Worm (Caenorhabditis elegans) whole organism, mixed stage, embryonic: Measurements from ENCODE around the gene M28.8.

Experiments used
- M03D4.4 ChIP-seq: sonication (generic microtip); optimal IDR thresholded peaks from 2 replicates; lab custom pipeline; 2017; ENCODE audit warnings: mild to moderate bottlenecking, missing genetic modification characterization, missing compliant biosample characterization
- bed-3 ChIP-seq: fragments of 200-800 bp; sonication (Bioruptor generic); optimal IDR thresholded peaks from 3 replicates; lab custom pipeline; 2018; ENCODE audit warnings: mild to moderate bottlenecking, missing genetic modification characterization, moderate library complexity, missing compliant biosample characterization
- ceh-39 ChIP-seq: fragments of 150-350 bp; optimal IDR thresholded peaks from 2 replicates; lab custom pipeline; 2014; ENCODE audit warnings: missing biosample characterization, missing genetic modification characterization
- ceh-43 ChIP-seq: fragments of 200-800 bp; sonication (Bioruptor generic); optimal IDR thresholded peaks from 2 replicates; lab custom pipeline; 2018; ENCODE audit warnings: mild to moderate bottlenecking, missing genetic modification characterization, moderate library complexity, missing compliant biosample characterization
- ceh-83 ChIP-seq: fragments of 200-800 bp; sonication (Bioruptor generic); optimal IDR thresholded peaks from 2 replicates; lab custom pipeline; 2018; ENCODE audit warnings: mild to moderate bottlenecking, missing genetic modification characterization, missing compliant biosample characterization
- ces-1 ChIP-seq: fragments of 150-350 bp; optimal IDR thresholded peaks from 2 replicates; lab custom pipeline; 2014; ENCODE audit warnings: missing biosample characterization, missing genetic modification reagents, missing genetic modification characterization
- cnd-1 ChIP-seq: fragments of 200-800 bp; sonication (Bioruptor generic); optimal IDR thresholded peaks from 2 replicates; lab custom pipeline; 2018; ENCODE audit warnings: mild to moderate bottlenecking, missing genetic modification characterization, missing compliant biosample characterization
- drap-1 ChIP-seq: fragments of 200-800 bp; sonication (Bioruptor generic); optimal IDR thresholded peaks from 3 replicates; lab custom pipeline; 2018; ENCODE audit warnings: mild to moderate bottlenecking, missing genetic modification characterization, missing compliant biosample characterization
- elt-1 ChIP-seq: sonication (generic microtip); optimal IDR thresholded peaks from 2 replicates; lab custom pipeline; 2017; ENCODE audit warnings: missing genetic modification characterization, mild to moderate bottlenecking, missing compliant biosample characterization, antibody characterized with exemption, moderate library complexity, borderline replicate concordance; ENCODE audit not compliant: insufficient read depth
- elt-3 ChIP-seq: fragments of 150-350 bp; optimal IDR thresholded peaks from 2 replicates; lab custom pipeline; 2014; ENCODE audit warnings: missing biosample characterization, missing genetic modification characterization
- flh-1 ChIP-seq: fragments of 200-800 bp; sonication (Bioruptor generic); optimal IDR thresholded peaks from 2 replicates; lab custom pipeline; 2018; ENCODE audit warnings: mild to moderate bottlenecking, missing genetic modification characterization, moderate library complexity, missing compliant biosample characterization
- ham-2 ChIP-seq: fragments of 200-800 bp; sonication (Bioruptor generic); optimal IDR thresholded peaks from 2 replicates; lab custom pipeline; 2018; ENCODE audit warnings: mild to moderate bottlenecking, missing genetic modification characterization, missing compliant biosample characterization
- hlh-1 ChIP-seq: fragments of 150-350 bp; optimal IDR thresholded peaks from 2 replicates; lab custom pipeline; 2014; ENCODE audit warnings: missing biosample characterization, missing genetic modification reagents, missing genetic modification characterization
- lin-13 ChIP-seq: fragments of 150-350 bp; optimal IDR thresholded peaks from 2 replicates; lab custom pipeline; 2014; ENCODE audit warnings: missing biosample characterization, missing genetic modification characterization
- lin-32 ChIP-seq: fragments of 200-800 bp; sonication (Bioruptor generic); optimal IDR thresholded peaks from 2 replicates; lab custom pipeline; 2018; ENCODE audit warnings: mild to moderate bottlenecking, missing genetic modification characterization, missing compliant biosample characterization
- lsy-2 ChIP-seq: fragments of 150-350 bp; optimal IDR thresholded peaks from 2 replicates; lab custom pipeline; 2014; ENCODE audit warnings: missing biosample characterization, missing genetic modification characterization
- mep-1 ChIP-seq: fragments of 150-350 bp; optimal IDR thresholded peaks from 2 replicates; lab custom pipeline; 2017; ENCODE audit warnings: missing biosample characterization, missing genetic modification reagents, missing genetic modification characterization, inconsistent platforms
- mls-2 ChIP-seq: sonication (generic microtip); optimal IDR thresholded peaks from 2 replicates; lab custom pipeline; 2016; ENCODE audit warnings: mild to moderate bottlenecking, missing genetic modification characterization, moderate library complexity, missing compliant biosample characterization
- nhr-12 ChIP-seq: fragments of 150-350 bp; optimal IDR thresholded peaks from 2 replicates; lab custom pipeline; 2014; ENCODE audit warnings: missing biosample characterization, missing genetic modification characterization
- nhr-2 ChIP-seq: fragments of 150-350 bp; optimal IDR thresholded peaks from 2 replicates; lab custom pipeline; 2014; ENCODE audit warnings: missing biosample characterization, missing genetic modification characterization
- nhr-237 ChIP-seq: fragments of 150-350 bp; optimal IDR thresholded peaks from 2 replicates; lab custom pipeline; 2014; ENCODE audit warnings: missing biosample characterization, missing genetic modification characterization
- nhr-28 ChIP-seq: fragments of 150-350 bp; optimal IDR thresholded peaks from 2 replicates; lab custom pipeline; 2014; ENCODE audit warnings: missing biosample characterization, missing genetic modification characterization
- nhr-76 ChIP-seq: sonication (generic microtip); optimal IDR thresholded peaks from 2 replicates; lab custom pipeline; 2017; ENCODE audit warnings: missing biosample characterization, missing genetic modification characterization
- pha-4 ChIP-seq: fragments of 150-350 bp; optimal IDR thresholded peaks from 2 replicates; lab custom pipeline; 2018; ENCODE audit warnings: missing biosample characterization, missing genetic modification reagents, missing genetic modification characterization
- sem-2 ChIP-seq: fragments of 200-800 bp; sonication (Bioruptor generic); optimal IDR thresholded peaks from 2 replicates; lab custom pipeline; 2018; ENCODE audit warnings: mild to moderate bottlenecking, missing genetic modification characterization, missing compliant biosample characterization
- sptf-1 ChIP-seq: sonication (generic microtip); optimal IDR thresholded peaks from 2 replicates; lab custom pipeline; 2017; ENCODE audit warnings: mild to moderate bottlenecking, missing genetic modification characterization, moderate library complexity, missing compliant biosample characterization
- unc-120 ChIP-seq: sonication (generic microtip); optimal IDR thresholded peaks from 2 replicates; lab custom pipeline; 2017; ENCODE audit warnings: missing genetic modification characterization, missing compliant biosample characterization; ENCODE audit not compliant: poor library complexity, severe bottlenecking
- unc-39 ChIP-seq: fragments of 150-350 bp; optimal IDR thresholded peaks from 2 replicates; lab custom pipeline; 2014; ENCODE audit warnings: missing biosample characterization, missing genetic modification characterization
- unc-62 ChIP-seq: fragments of 150-350 bp; optimal IDR thresholded peaks from 2 replicates; lab custom pipeline; 2014; ENCODE audit warnings: missing biosample characterization, missing genetic modification reagents, missing genetic modification characterization
- zip-8 ChIP-seq: fragments of 150-350 bp; optimal IDR thresholded peaks from 2 replicates; lab custom pipeline; 2014; ENCODE audit warnings: missing biosample characterization, missing genetic modification characterization
- ztf-11 ChIP-seq: fragments of 150-350 bp; optimal IDR thresholded peaks from 2 replicates; lab custom pipeline; 2014; ENCODE audit warnings: missing biosample characterization, missing genetic modification characterization

Gene M28.8

ce11 chrII:10652112-10652511, 24.0 kb downstream of the M28.8 start, which contains the start of gene nphp-1:
Gene nphp-1, minus strand, starts transcription at chrII:10652256.
- TF ChIP-seq sptf-1 (no peak), ceh-43 (GFP tag; lab: Kevin White, UChicago) (no peak), mep-1 (tag; lab: Kevin White, UChicago) (no peak), lin-32 (GFP tag; lab: Kevin White, UChicago) (peak; percentile 40), nhr-2 (tag; lab: Kevin White, UChicago) (no peak), ces-1 (GFP tag; lab: Kevin White, UChicago) (no peak), unc-120 (tag; lab: Kevin White, UChicago) (peak; percentile 12)

ce11 chrII:10653559-10653958, 25.5 kb downstream of the M28.8 start:
- TF ChIP-seq pha-4 (no peak), M03D4.4 (tag; lab: Kevin White, UChicago) (no peak), drap-1 (GFP tag; lab: Kevin White, UChicago) (no peak), elt-1 (tag; lab: Kevin White, UChicago) (no peak), mep-1 (tag; lab: Kevin White, UChicago) (no peak), bed-3 (GFP tag; lab: Kevin White, UChicago) (no peak), nhr-12 (no peak), ces-1 (GFP tag; lab: Kevin White, UChicago) (no peak), ham-2 (GFP tag; lab: Kevin White, UChicago) (no peak), ceh-43 (GFP tag; lab: Kevin White, UChicago) (no peak), ceh-83 (GFP tag; lab: Kevin White, UChicago) (no peak), sem-2 (GFP tag; lab: Kevin White, UChicago) (no peak), elt-3 (tag; lab: Kevin White, UChicago) (no peak), nhr-28 (no peak), unc-39 (tag; lab: Kevin White, UChicago) (no peak), nhr-237 (tag; lab: Kevin White, UChicago) (no peak)

DNA sequence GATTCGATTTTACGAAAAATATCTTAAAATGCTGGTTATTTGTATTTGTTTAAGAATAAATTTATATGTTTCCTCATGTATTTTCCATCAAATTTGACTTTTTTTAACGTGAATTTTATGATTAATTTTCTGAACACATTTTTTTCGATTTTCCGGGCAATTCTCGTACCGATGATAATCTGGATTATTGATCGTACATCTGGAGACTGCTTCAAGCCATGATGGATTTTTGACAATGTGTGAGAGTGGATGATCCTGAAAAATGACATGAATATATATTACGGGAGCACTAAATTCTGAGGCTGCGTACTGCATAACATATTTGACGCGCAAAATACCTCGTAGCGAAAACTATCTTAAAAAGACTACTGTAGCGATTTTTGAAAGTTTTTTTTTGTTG, 26.4 kb downstream of the M28.8 start:
- TF ChIP-seq ham-2 (GFP tag; lab: Kevin White, UChicago) = no peak
- TF ChIP-seq elt-3 (tag; lab: Kevin White, UChicago) = no peak
- no peak for TF ChIP-seq ceh-39
- no peak for TF ChIP-seq zip-8
- no peak for TF ChIP-seq cnd-1 (tag; lab: Kevin White, UChicago)
- no peak for TF ChIP-seq unc-120 (tag; lab: Kevin White, UChicago)
- TF ChIP-seq unc-39 (tag; lab: Kevin White, UChicago) = no peak
- TF ChIP-seq unc-62 (GFP tag; lab: Kevin White, UChicago) = no peak
- no peak for TF ChIP-seq lin-13 (tag; lab: Kevin White, UChicago)
- no peak for TF ChIP-seq mep-1 (tag; lab: Kevin White, UChicago)
- no peak for TF ChIP-seq nhr-12
- no peak for TF ChIP-seq flh-1 (GFP tag; lab: Kevin White, UChicago)
- TF ChIP-seq nhr-76 (tag; lab: Kevin White, UChicago) = no peak
- no peak for TF ChIP-seq ceh-43 (GFP tag; lab: Kevin White, UChicago)
- no peak for TF ChIP-seq ztf-11 (tag; lab: Kevin White, UChicago)
- no peak for TF ChIP-seq bed-3 (GFP tag; lab: Kevin White, UChicago)
- TF ChIP-seq elt-1 (tag; lab: Kevin White, UChicago) = no peak

DNA sequence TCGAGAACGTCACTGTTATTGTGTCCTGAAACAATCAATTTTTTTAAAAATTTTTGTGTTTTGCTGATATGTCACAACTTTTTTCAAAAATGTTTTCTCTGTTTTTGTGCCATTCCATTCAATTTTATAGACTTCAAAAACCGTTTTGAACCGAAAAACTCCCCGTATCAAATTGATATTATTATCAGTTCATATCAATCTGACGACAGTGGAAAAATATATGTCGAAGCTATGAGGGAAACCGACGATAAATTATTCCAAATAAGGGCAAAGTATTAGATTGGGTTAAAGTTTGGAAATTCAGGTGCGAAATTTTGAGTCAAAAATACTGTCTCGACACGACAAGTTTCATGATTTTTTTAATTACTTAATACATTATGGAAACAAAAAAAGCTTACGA, 28.3 kb downstream of the M28.8 start:
- no peak for TF ChIP-seq ceh-39
- TF ChIP-seq unc-120 (tag; lab: Kevin White, UChicago) = no peak
- TF ChIP-seq sptf-1 = no peak
- no peak for TF ChIP-seq ztf-11 (tag; lab: Kevin White, UChicago)
- no peak for TF ChIP-seq mls-2
- TF ChIP-seq hlh-1 (tag; lab: Kevin White, UChicago) = no peak
- no peak for TF ChIP-seq nhr-12
- no peak for TF ChIP-seq bed-3 (GFP tag; lab: Kevin White, UChicago)
- no peak for TF ChIP-seq nhr-28
- no peak for TF ChIP-seq lsy-2 (tag; lab: Kevin White, UChicago)
- TF ChIP-seq unc-62 (GFP tag; lab: Kevin White, UChicago) = no peak
- no peak for TF ChIP-seq zip-8
- no peak for TF ChIP-seq ceh-83 (GFP tag; lab: Kevin White, UChicago)
- no peak for TF ChIP-seq pha-4
